Fruit fly (Drosophila melanogaster): ENCODE results near the gene Pig1.

Gene Pig1

dm6 chrX:3294816-3295466 is 45.9 kb upstream of the Pig1 start (continued):
- TF ChIP-seq HLH106 (tag; optimal IDR thresholded peaks at IDR 0.05) (peak; percentile 87), OdsH (GFP tag; optimal IDR thresholded peaks at IDR 0.05) (peak; percentile 94), ey (GFP tag; optimal IDR thresholded peaks at IDR 0.05) (peak; percentile 97), woc (GFP tag; optimal IDR thresholded peaks at IDR 0.05) (peak; percentile 85), CrebA (GFP tag; optimal IDR thresholded peaks at IDR 0.05; ENCODE audit: borderline replicate concordance) (peak; percentile 77), N (GFP tag; optimal IDR thresholded peaks at IDR 0.05) (no peak), foxo (GFP tag; optimal IDR thresholded peaks at IDR 0.05) (peak; percentile 49 to 96), sv (GFP tag; optimal IDR thresholded peaks at IDR 0.05) (peak; percentile 94), brk (GFP tag; optimal IDR thresholded peaks at IDR 0.05) (peak; percentile 78), Hr83 (GFP tag; optimal IDR thresholded peaks at IDR 0.05; ENCODE audit: poor library complexity, severe bottlenecking) (peak; percentile 8), h (GFP tag; optimal IDR thresholded peaks at IDR 0.05) (peak; percentile 96)

- TF ChIP-seq br (GFP tag; optimal IDR thresholded peaks at IDR 0.05) (no peak), fru (GFP tag; optimal IDR thresholded peaks at IDR 0.05) (no peak), usp (GFP tag; optimal IDR thresholded peaks at IDR 0.05) (no peak), h (GFP tag; optimal IDR thresholded peaks at IDR 0.05) (no peak), tai (GFP tag; optimal IDR thresholded peaks at IDR 0.05) (no peak), GATAd (GFP tag; optimal IDR thresholded peaks at IDR 0.05) (no peak), dmrt93B (GFP tag; optimal IDR thresholded peaks at IDR 0.05) (no peak), pan (optimal IDR thresholded peaks at IDR 0.05) (no peak), Myc (optimal IDR thresholded peaks at IDR 0.05) (no peak), rgr (GFP tag; optimal IDR thresholded peaks at IDR 0.05) (no peak), dsf (GFP tag; optimal IDR thresholded peaks at IDR 0.05; ENCODE audit: borderline replicate concordance) (no peak), Hnf4 (GFP tag; optimal IDR thresholded peaks at IDR 0.05) (no peak)
These were observed 42.1 kb upstream of the Pig1 start for dm6 chrX:3291071-3291660.

- no peak for TF ChIP-seq Rel (GFP tag; optimal IDR thresholded peaks at IDR 0.05)
- no peak for TF ChIP-seq Rel (tag; optimal IDR thresholded peaks at IDR 0.05)
- TF ChIP-seq jim (GFP tag; optimal IDR thresholded peaks at IDR 0.05), result no peak
- TF ChIP-seq sv (GFP tag; optimal IDR thresholded peaks at IDR 0.05), result no peak
- no peak for TF ChIP-seq lola (GFP tag; optimal IDR thresholded peaks at IDR 0.05)
- no peak for TF ChIP-seq Hr78 (GFP tag; optimal IDR thresholded peaks at IDR 0.05)
- no peak for TF ChIP-seq CG9705 (GFP tag; optimal IDR thresholded peaks at IDR 0.05)
- TF ChIP-seq Dfd (GFP tag; optimal IDR thresholded peaks at IDR 0.05), result peak; percentile 97
- peak; percentile 7 for TF ChIP-seq Sp1 (GFP tag; optimal IDR thresholded peaks at IDR 0.05)
- TF ChIP-seq foxo (GFP tag; optimal IDR thresholded peaks at IDR 0.05), result no peak
- TF ChIP-seq br (GFP tag; optimal IDR thresholded peaks at IDR 0.05), result peak; percentile 10
- no peak for TF ChIP-seq Hr83 (GFP tag; optimal IDR thresholded peaks at IDR 0.05; ENCODE audit: poor library complexity, severe bottlenecking)
- TF ChIP-seq Myc (optimal IDR thresholded peaks at IDR 0.05), result no peak
- TF ChIP-seq psq (GFP tag; optimal IDR thresholded peaks at IDR 0.05), result peak; percentile 43
- TF ChIP-seq HLH106 (tag; optimal IDR thresholded peaks at IDR 0.05), result no peak
- no peak for TF ChIP-seq Abd-B (GFP tag; optimal IDR thresholded peaks at IDR 0.05)
- no peak for TF ChIP-seq Hnf4 (GFP tag; optimal IDR thresholded peaks at IDR 0.05)
- TF ChIP-seq Jra (GFP tag; optimal IDR thresholded peaks at IDR 0.05), result no peak
- TF ChIP-seq usp (GFP tag; optimal IDR thresholded peaks at IDR 0.05), result no peak
- TF ChIP-seq Dif (GFP tag; optimal IDR thresholded peaks at IDR 0.05; ENCODE audit: partially characterized antibody), result no peak
- TF ChIP-seq dl (GFP tag; optimal IDR thresholded peaks at IDR 0.05; ENCODE audit: insufficient read depth in 1 of 2, partially characterized antibody in 2 of 2), result no peak
- no peak for TF ChIP-seq dmrt93B (GFP tag; optimal IDR thresholded peaks at IDR 0.05)
- TF ChIP-seq brk (GFP tag; optimal IDR thresholded peaks at IDR 0.05), result no peak
- TF ChIP-seq tai (GFP tag; optimal IDR thresholded peaks at IDR 0.05), result no peak
- peak; percentile 68 for TF ChIP-seq pan (optimal IDR thresholded peaks at IDR 0.05)
- TF ChIP-seq dsf (GFP tag; optimal IDR thresholded peaks at IDR 0.05; ENCODE audit: borderline replicate concordance), result no peak
- TF ChIP-seq OdsH (GFP tag; optimal IDR thresholded peaks at IDR 0.05), result peak; percentile 5
- no peak for TF ChIP-seq CG32264 (GFP tag; optimal IDR thresholded peaks at IDR 0.05)
- TF ChIP-seq h (GFP tag; optimal IDR thresholded peaks at IDR 0.05), result peak; percentile 41
- TF ChIP-seq N (GFP tag; optimal IDR thresholded peaks at IDR 0.05), result peak; percentile 44
- no peak for TF ChIP-seq Mio (GFP tag; optimal IDR thresholded peaks at IDR 0.05)
- TF ChIP-seq GATAd (GFP tag; optimal IDR thresholded peaks at IDR 0.05), result no peak
- peak; percentile 52 for TF ChIP-seq fru (GFP tag; optimal IDR thresholded peaks at IDR 0.05)
- peak; percentile 23 for TF ChIP-seq rgr (GFP tag; optimal IDR thresholded peaks at IDR 0.05)
- TF ChIP-seq CrebA (GFP tag; optimal IDR thresholded peaks at IDR 0.05; ENCODE audit: borderline replicate concordance), result no peak
- no peak for TF ChIP-seq sage (GFP tag; optimal IDR thresholded peaks at IDR 0.05)
- no peak for TF ChIP-seq ey (GFP tag; optimal IDR thresholded peaks at IDR 0.05)
- no peak for TF ChIP-seq Vsx2 (GFP tag; optimal IDR thresholded peaks at IDR 0.05; ENCODE audit: partially characterized antibody)
- TF ChIP-seq woc (GFP tag; optimal IDR thresholded peaks at IDR 0.05), result no peak
These were observed 40.0 kb upstream of the Pig1 start for dm6 chrX:3288909-3289706.

Data from whole organism, wandering third instar larva.